Fruit fly (Drosophila melanogaster): ENCODE measurements around the gene rept.

DNA sequence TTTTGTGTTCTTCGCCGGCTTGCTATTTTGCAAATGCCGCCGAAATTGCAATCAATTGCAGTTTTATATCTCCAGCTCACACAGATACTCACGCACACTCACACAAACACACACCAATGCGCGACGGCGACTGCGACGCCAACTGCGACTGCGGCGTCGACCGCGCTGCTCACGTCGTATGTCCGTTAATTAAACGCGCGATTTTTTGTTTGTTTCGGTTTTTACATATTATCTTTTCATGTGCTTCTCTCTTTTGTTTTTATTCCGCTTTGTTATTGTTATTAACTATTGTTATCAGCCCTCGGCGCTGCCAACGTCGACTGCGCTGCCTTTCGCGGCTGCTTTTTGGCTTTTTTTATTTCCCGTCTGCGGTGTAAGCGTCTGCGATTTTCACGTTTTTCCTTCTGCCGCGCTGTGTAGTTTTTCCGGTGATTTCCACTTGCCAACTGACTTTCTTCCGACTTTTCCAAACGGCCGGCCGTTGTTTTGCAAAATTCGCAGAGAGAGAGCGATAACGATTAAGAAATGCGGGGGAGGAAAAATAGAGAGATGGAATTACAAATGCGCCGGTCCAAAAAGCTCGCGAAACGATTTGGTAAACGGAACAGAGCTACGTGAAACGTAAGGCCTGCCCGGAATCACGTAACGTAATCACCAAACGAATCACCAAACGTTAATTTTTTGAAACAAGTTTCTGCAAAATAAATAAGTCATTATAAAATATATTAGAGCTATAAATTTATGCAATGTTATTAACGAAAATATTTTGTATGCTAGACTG lies 20.0 kb upstream of the rept start, which contains the start of gene fz2:
- TF ChIP-seq cnc (optimal IDR thresholded peaks at IDR 0.05) = no peak
- no peak for TF ChIP-seq CG1620 (GFP tag; optimal IDR thresholded peaks at IDR 0.05)
- no peak for TF ChIP-seq CG33017 (tag; optimal IDR thresholded peaks at IDR 0.05)
- no peak for TF ChIP-seq CG7101 (tag; optimal IDR thresholded peaks at IDR 0.05)

All from whole organism, adult.